Worm (Caenorhabditis elegans): Measurements from ENCODE around the gene sra-32.

DNA sequence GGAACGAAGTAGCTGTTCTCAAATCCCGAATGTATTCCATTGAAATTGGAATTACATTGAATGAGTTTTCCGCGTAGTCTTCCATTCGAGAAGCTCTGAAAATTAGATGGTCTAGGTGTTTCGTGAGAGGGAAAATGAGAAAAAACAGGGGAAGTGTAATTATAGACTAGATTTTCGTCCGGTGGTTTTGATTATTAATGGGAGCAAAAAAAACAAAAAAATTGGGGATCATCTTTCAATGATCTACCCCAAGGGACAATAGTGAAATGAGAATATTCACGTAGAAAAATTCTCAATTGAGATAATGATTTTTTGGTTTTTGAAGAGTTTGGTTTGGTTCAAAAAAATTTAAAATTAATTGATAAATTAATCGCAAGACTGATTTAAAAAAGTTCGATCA, at the start of gene sra-32:
- TF ChIP-seq ceh-14 (tag; optimal IDR thresholded peaks at IDR 0.05) (no peak), rnt-1 (tag; optimal IDR thresholded peaks at IDR 0.05) (no peak), lim-6 (tag; optimal IDR thresholded peaks at IDR 0.05) (no peak), pha-4 (tag; optimal IDR thresholded peaks at IDR 0.05) (no peak), dmd-4 (tag; optimal IDR thresholded peaks at IDR 0.05; ENCODE audit: borderline replicate concordance) (no peak), odd-2 (tag; optimal IDR thresholded peaks at IDR 0.05) (no peak), elt-2 (tag; optimal IDR thresholded peaks at IDR 0.05) (no peak), nhr-232 (tag; optimal IDR thresholded peaks at IDR 0.05) (no peak), ceh-9 (tag; optimal IDR thresholded peaks at IDR 0.05) (no peak)

All from whole organism, late embryonic.